Fruit fly (Drosophila melanogaster): ENCODE results near the gene CG2233.

The CG2233 gene

DNA sequence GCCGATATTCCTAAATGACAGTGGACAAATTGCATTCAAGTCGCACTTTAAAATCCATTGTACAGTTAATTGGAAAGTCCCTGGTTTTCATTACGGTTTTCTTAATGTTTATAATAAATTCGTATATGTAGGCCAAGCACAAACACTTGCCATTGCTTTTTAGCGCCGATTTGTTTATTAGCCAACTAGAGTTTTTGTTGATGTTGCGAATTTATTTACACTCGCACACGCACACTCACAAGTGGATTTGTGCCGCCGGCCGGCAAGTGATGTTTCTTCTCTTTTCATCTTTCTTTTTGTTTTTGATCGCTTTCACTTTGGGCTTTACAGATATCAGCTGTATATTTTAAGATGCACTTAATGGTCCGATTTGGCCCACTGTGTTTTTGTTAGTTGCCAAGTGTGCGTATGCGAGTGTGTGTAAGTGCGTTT is 20.0 kb upstream of the CG2233 start (continued):
- peak; percentile 41; the same call in 1 of the 2 replicates for TF ChIP-seq seq (GFP tag; IDR thresholded peaks at IDR 0.05)
- TF ChIP-seq CG16815 (GFP tag; optimal IDR thresholded peaks at IDR 0.05), result peak; percentile 77
- 0 out of 2 replicates have a peak, but pooled peaks have one; percentile 44 for TF ChIP-seq CG32772 (GFP tag; IDR thresholded peaks at IDR 0.05)
- TF ChIP-seq unpg (GFP tag; optimal IDR thresholded peaks at IDR 0.05), result peak; percentile 52
- TF ChIP-seq Lim3 (GFP tag; IDR thresholded peaks at IDR 0.05), result no peak
- peak; percentile 82 for TF ChIP-seq jumu (GFP tag; optimal IDR thresholded peaks at IDR 0.05)
- TF ChIP-seq Dek (tag; optimal IDR thresholded peaks at IDR 0.05), result peak; percentile 66
- peak; percentile 33; the same call in 2 of the 3 replicates for TF ChIP-seq CG14050 (GFP tag; IDR thresholded peaks at IDR 0.05)
- no peak for TF ChIP-seq chinmo (GFP tag; IDR thresholded peaks at IDR 0.05; ENCODE audit: partially characterized antibody)
- peak; percentile 45 for TF ChIP-seq CG18011 (GFP tag; optimal IDR thresholded peaks at IDR 0.05)
- TF ChIP-seq tx (GFP tag; optimal IDR thresholded peaks at IDR 0.05), result peak; percentile 66
- peak; percentile 75 for TF ChIP-seq CG16863 (GFP tag; optimal IDR thresholded peaks at IDR 0.05)
- TF ChIP-seq fru (optimal IDR thresholded peaks at IDR 0.05), result no peak
- peak; percentile 67 for TF ChIP-seq Sox102F (GFP tag; optimal IDR thresholded peaks at IDR 0.05)
- TF ChIP-seq CG10321 (GFP tag; IDR thresholded peaks at IDR 0.05), result no peak
- no peak for TF ChIP-seq CG3726 (GFP tag; IDR thresholded peaks at IDR 0.05)
- no peak for TF ChIP-seq hkb (optimal IDR thresholded peaks at IDR 0.05)
- peak; percentile 60; the same call in 1 of the 2 replicates for TF ChIP-seq hkb (GFP tag; IDR thresholded peaks at IDR 0.05)
- TF ChIP-seq ems (GFP tag; optimal IDR thresholded peaks at IDR 0.05), result peak; percentile 71
- TF ChIP-seq br (optimal IDR thresholded peaks at IDR 0.05), result no peak
- TF ChIP-seq CG13424 (tag; optimal IDR thresholded peaks at IDR 0.05), result peak; percentile 81
- TF ChIP-seq Tbp (GFP tag; optimal IDR thresholded peaks at IDR 0.05), result no peak
- peak; percentile 59 for TF ChIP-seq PHDP (tag; optimal IDR thresholded peaks at IDR 0.05)
- TF ChIP-seq Med (GFP tag), result peak; percentile 92
- peak; percentile 46 for TF ChIP-seq nau (GFP tag; optimal IDR thresholded peaks at IDR 0.05)
- TF ChIP-seq Six4 (GFP tag; optimal IDR thresholded peaks at IDR 0.05), result peak; percentile 59
- TF ChIP-seq lbe (GFP tag; optimal IDR thresholded peaks at IDR 0.05), result no peak
- TF ChIP-seq CG18476 (GFP tag; optimal IDR thresholded peaks at IDR 0.05), result peak; percentile 67
- peak; percentile 86 for TF ChIP-seq tio (GFP tag; optimal IDR thresholded peaks at IDR 0.05)
- TF ChIP-seq trh (GFP tag; optimal IDR thresholded peaks at IDR 0.05), result peak; percentile 9
- TF ChIP-seq her (GFP tag; optimal IDR thresholded peaks at IDR 0.05), result peak; percentile 55
- TF ChIP-seq CG10274 (GFP tag; optimal IDR thresholded peaks at IDR 0.05), result peak; percentile 63
- TF ChIP-seq Max (GFP tag; optimal IDR thresholded peaks at IDR 0.05), result peak; percentile 45
- TF ChIP-seq z (GFP tag; IDR thresholded peaks at IDR 0.05), result no peak
- no peak for TF ChIP-seq vnd (GFP tag; IDR thresholded peaks at IDR 0.05; ENCODE audit: partially characterized antibody)
- TF ChIP-seq CG6254 (GFP tag; optimal IDR thresholded peaks at IDR 0.05), result no peak
- TF ChIP-seq ssp (GFP tag; IDR thresholded peaks at IDR 0.05), result peak; percentile 46
- no peak; the same call in 1 of the 2 replicates for TF ChIP-seq E2f2 (GFP tag; IDR thresholded peaks at IDR 0.05)
- TF ChIP-seq Oli (tag; optimal IDR thresholded peaks at IDR 0.05), result peak; percentile 85
- TF ChIP-seq CG31365 (tag; optimal IDR thresholded peaks at IDR 0.05), result no peak
- 0 out of 2 replicates have a peak, but pooled peaks have one; percentile 41 for TF ChIP-seq Doc2 (GFP tag; IDR thresholded peaks at IDR 0.05)
- TF ChIP-seq h (optimal IDR thresholded peaks at IDR 0.05), result no peak
- peak; percentile 87 for TF ChIP-seq Sox100B (GFP tag; optimal IDR thresholded peaks at IDR 0.05)
- peak; percentile 74 for TF ChIP-seq CG12391 (tag; optimal IDR thresholded peaks at IDR 0.05)
- peak; percentile 79 for TF ChIP-seq Hmr (GFP tag; optimal IDR thresholded peaks at IDR 0.05)
- peak; percentile 73 for TF ChIP-seq CG1233 (GFP tag; optimal IDR thresholded peaks at IDR 0.05)
- peak; percentile 6 for TF ChIP-seq schlank (tag; optimal IDR thresholded peaks at IDR 0.05)
- TF ChIP-seq Adf1 (GFP tag; IDR thresholded peaks at IDR 0.05), result no peak
- TF ChIP-seq gsb (GFP tag; IDR thresholded peaks at IDR 0.05), result 0 out of 2 replicates have a peak, but pooled peaks have one; percentile 38
- TF ChIP-seq Spps (tag; optimal IDR thresholded peaks at IDR 0.05), result no peak
- TF ChIP-seq ap (GFP tag; IDR thresholded peaks at IDR 0.05), result peak; percentile 36; the same call in 1 of the 2 replicates
- TF ChIP-seq dmrt99B (tag; optimal IDR thresholded peaks at IDR 0.05), result peak; percentile 81

All from whole organism, embryonic.